Fruit fly (Drosophila melanogaster) whole organism, pupa: Measurements from ENCODE around the gene CG31792.

ENCODE experiments used
- CG10348 ChIP-seq: fragments of 200-800 bp; sonication (Bioruptor generic); IDR thresholded peaks from 2 replicates; pipeline ENCODE4 v1.3.6; 2022; ENCODE audit warnings: missing biosample characterization, missing genetic modification characterization
- CG12605 ChIP-seq: fragments of 200-800 bp; sonication (Bioruptor generic); IDR thresholded peaks from 2 replicates; pipeline ENCODE4 v1.3.6; 2022; ENCODE audit warnings: missing biosample characterization, missing genetic modification characterization
- CG13204 ChIP-seq: fragments of 200-800 bp; sonication (Bioruptor generic); optimal IDR thresholded peaks from 2 replicates; lab custom pipeline; 2018; ENCODE audit warnings: missing biosample characterization, mild to moderate bottlenecking, missing genetic modification characterization, moderate library complexity
- CG14655 ChIP-seq: fragments of 200-800 bp; sonication (Bioruptor generic); optimal IDR thresholded peaks from 3 replicates; lab custom pipeline; 2017; ENCODE audit warnings: mild to moderate bottlenecking, missing biosample characterization, missing genetic modification reagents, missing genetic modification characterization
- CG15710 ChIP-seq: fragments of 200-800 bp; sonication (Bioruptor generic); optimal IDR thresholded peaks from 2 replicates; lab custom pipeline; 2018; ENCODE audit warnings: missing biosample characterization, mild to moderate bottlenecking, missing genetic modification characterization, moderate library complexity
- CG17806 ChIP-seq: fragments of 200-800 bp; sonication (Bioruptor generic); optimal IDR thresholded peaks from 2 replicates; lab custom pipeline; 2018; ENCODE audit warnings: missing biosample characterization, mild to moderate bottlenecking, missing genetic modification characterization, moderate library complexity
- CG32121 ChIP-seq: fragments of 200-800 bp; sonication (Bioruptor generic); IDR thresholded peaks from 2 replicates; pipeline ENCODE4 v1.3.6; 2022; ENCODE audit warnings: missing biosample characterization, missing genetic modification characterization
- CG34367 ChIP-seq: fragments of 200-800 bp; sonication (Bioruptor generic); optimal IDR thresholded peaks from 2 replicates; lab custom pipeline; 2018; ENCODE audit warnings: missing biosample characterization, mild to moderate bottlenecking, missing genetic modification characterization
- CG4496 ChIP-seq: fragments of 200-800 bp; sonication (Bioruptor generic); IDR thresholded peaks from 3 replicates; pipeline ENCODE4 v1.3.6; 2022; ENCODE audit warnings: missing biosample characterization, missing genetic modification characterization
- CG8159 ChIP-seq: fragments of 200-800 bp; sonication (Bioruptor generic); optimal IDR thresholded peaks from 3 replicates; lab custom pipeline; 2018; ENCODE audit warnings: missing biosample characterization, mild to moderate bottlenecking, missing genetic modification characterization, moderate library complexity
- CG8301 ChIP-seq: fragments of 200-800 bp; sonication (Bioruptor generic); optimal IDR thresholded peaks from 2 replicates; lab custom pipeline; 2018; ENCODE audit warnings: missing biosample characterization, mild to moderate bottlenecking, missing genetic modification characterization
- CG9948 ChIP-seq: fragments of 200-800 bp; sonication (Bioruptor generic); optimal IDR thresholded peaks from 2 replicates; lab custom pipeline; 2018; ENCODE audit warnings: missing biosample characterization, mild to moderate bottlenecking, missing genetic modification characterization, moderate library complexity
- D1 ChIP-seq: fragments of 200-800 bp; sonication (Bioruptor generic); optimal IDR thresholded peaks from 2 replicates; lab custom pipeline; 2018; ENCODE audit warnings: missing biosample characterization, mild to moderate bottlenecking, missing genetic modification characterization, moderate library complexity
- EcR ChIP-seq: fragments of 200-800 bp; sonication (Bioruptor generic); optimal IDR thresholded peaks from 3 replicates; lab custom pipeline; 2019; ENCODE audit warnings: missing biosample characterization, missing genetic modification characterization, mild to moderate bottlenecking, moderate library complexity, missing genetic modification reagents
- Ets98B ChIP-seq: fragments of 200-800 bp; sonication (Bioruptor generic); IDR thresholded peaks from 2 replicates; pipeline ENCODE4 v1.3.6; 2022; ENCODE audit warnings: missing biosample characterization, missing genetic modification characterization
- Pif1A ChIP-seq: fragments of 200-800 bp; sonication (Bioruptor generic); optimal IDR thresholded peaks from 3 replicates; lab custom pipeline; 2016; ENCODE audit warnings: missing biosample characterization, missing genetic modification characterization
- Pif1B ChIP-seq: fragments of 200-800 bp; sonication (Bioruptor generic); optimal IDR thresholded peaks from 3 replicates; lab custom pipeline; 2016; ENCODE audit warnings: missing biosample characterization, missing genetic modification characterization
- Snoo ChIP-seq: fragments of 200-800 bp; sonication (Bioruptor generic); optimal IDR thresholded peaks from 3 replicates; lab custom pipeline; 2017; ENCODE audit warnings: missing biosample characterization, mild to moderate bottlenecking, missing genetic modification characterization, inconsistent platforms
- fd96Ca ChIP-seq: fragments of 200-800 bp; sonication (Bioruptor generic); IDR thresholded peaks from 3 replicates; pipeline ENCODE4 v1.3.6; 2022; ENCODE audit warnings: missing biosample characterization, missing genetic modification characterization
- gl ChIP-seq: fragments of 200-800 bp; sonication (Bioruptor generic); optimal IDR thresholded peaks from 2 replicates; lab custom pipeline; 2018; ENCODE audit warnings: missing biosample characterization, mild to moderate bottlenecking, missing genetic modification characterization
- rn ChIP-seq: fragments of 200-800 bp; sonication (Bioruptor generic); IDR thresholded peaks from 2 replicates; pipeline ENCODE4 v1.3.6; 2022; ENCODE audit warnings: missing biosample characterization, missing genetic modification characterization

The CG31792 gene

DNA sequence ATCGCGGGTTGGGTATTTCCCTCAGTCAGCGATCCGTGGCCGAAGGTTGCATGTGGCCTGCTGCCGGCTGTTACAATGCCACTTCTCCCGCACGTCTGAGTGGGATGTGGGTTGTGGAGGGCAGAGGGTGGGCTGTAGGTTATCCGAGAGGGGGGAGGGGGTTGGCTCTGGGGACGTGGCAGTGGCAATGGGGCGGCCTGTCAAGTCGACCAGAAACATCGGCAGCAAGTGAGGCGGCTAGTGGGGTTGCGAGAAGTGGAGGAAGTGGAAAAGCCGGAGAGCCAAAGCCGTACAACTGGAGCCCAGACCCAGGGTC lies 27.5 kb downstream of the CG31792 start:
- no peak for TF ChIP-seq EcR (GFP tag; lab: Kevin White, UChicago)
- TF ChIP-seq CG34367 (tag; lab: Kevin White, UChicago) = no peak
- TF ChIP-seq Ets98B (GFP tag; lab: Robert Waterston, UW) = no peak
- no peak for TF ChIP-seq CG8159 (tag; lab: Kevin White, UChicago)
- no peak for TF ChIP-seq CG14655 (GFP tag; lab: Kevin White, UChicago)
- TF ChIP-seq Pif1B (GFP tag; lab: Kevin White, UChicago) = no peak
- no peak for TF ChIP-seq CG12605 (GFP tag; lab: Robert Waterston, UW)
- no peak for TF ChIP-seq Pif1A (GFP tag; lab: Kevin White, UChicago)
- 0 out of 3 replicates have a peak, but pooled peaks have one; percentile 9 for TF ChIP-seq fd96Ca (GFP tag; lab: Robert Waterston, UW)
- no peak for TF ChIP-seq gl
- peak; percentile 25 for TF ChIP-seq CG13204 (GFP tag; lab: Kevin White, UChicago)
- no peak for TF ChIP-seq CG10348 (GFP tag; lab: Robert Waterston, UW)

DNA sequence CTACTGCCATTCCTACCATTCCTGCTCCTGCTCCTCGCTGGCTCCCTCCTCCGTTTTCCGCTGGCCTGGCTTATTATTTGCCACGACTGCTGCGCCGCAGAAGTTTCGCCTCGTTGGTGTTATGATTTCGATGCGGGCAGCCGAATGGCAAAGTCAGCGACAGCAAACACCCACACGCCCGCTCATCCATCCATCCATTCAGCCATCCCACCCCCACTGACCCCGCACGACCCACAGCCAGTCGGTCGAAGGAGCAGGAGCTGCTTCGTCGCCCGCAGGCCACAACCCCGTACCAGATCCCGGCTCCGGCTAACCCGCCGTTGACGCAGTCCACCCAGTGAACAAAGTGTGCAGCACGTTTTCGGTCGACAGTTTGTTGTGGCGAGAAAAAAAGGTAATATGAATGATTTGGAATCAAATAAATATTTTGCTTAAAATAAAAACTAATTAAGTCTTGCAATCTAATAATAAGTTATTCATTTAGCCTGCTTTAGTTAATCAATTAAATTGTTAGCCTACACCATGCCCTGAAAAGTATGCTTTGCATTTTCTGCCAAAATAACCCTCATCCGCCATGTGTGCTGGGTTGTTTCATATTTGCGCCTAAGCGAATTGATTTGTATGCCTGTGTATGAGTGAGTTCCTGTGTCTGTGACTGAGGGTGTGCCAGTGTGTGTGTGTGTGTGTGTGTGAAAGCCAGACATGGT lies 29.4 kb downstream of the CG31792 start:
- peak; percentile 15 for TF ChIP-seq Pif1B (GFP tag; lab: Kevin White, UChicago)
- TF ChIP-seq CG9948 = peak; percentile 65
- TF ChIP-seq Ets98B (GFP tag; lab: Robert Waterston, UW) = no peak
- TF ChIP-seq CG17806 (tag; lab: Kevin White, UChicago) = peak; percentile 66
- TF ChIP-seq CG34367 (tag; lab: Kevin White, UChicago) = peak; percentile 59
- TF ChIP-seq CG12605 (GFP tag; lab: Robert Waterston, UW) = no peak
- peak; percentile 46 for TF ChIP-seq gl
- peak; percentile 84 for TF ChIP-seq CG8159 (tag; lab: Kevin White, UChicago)
- peak; percentile 55 for TF ChIP-seq CG8301
- TF ChIP-seq CG13204 (GFP tag; lab: Kevin White, UChicago) = peak; percentile 37
- TF ChIP-seq Snoo (tag; lab: Kevin White, UChicago) = peak; percentile 56
- TF ChIP-seq CG4496 (GFP tag; lab: Robert Waterston, UW) = no peak
- TF ChIP-seq CG15710 (tag; lab: Kevin White, UChicago) = peak; percentile 79
- no peak for TF ChIP-seq D1 (tag; lab: Kevin White, UChicago)
- TF ChIP-seq CG14655 (GFP tag; lab: Kevin White, UChicago) = peak; percentile 69
- TF ChIP-seq fd96Ca (GFP tag; lab: Robert Waterston, UW) = no peak
- no peak for TF ChIP-seq CG32121 (GFP tag; lab: Robert Waterston, UW)
- TF ChIP-seq CG10348 (GFP tag; lab: Robert Waterston, UW) = no peak
- no peak for TF ChIP-seq EcR (GFP tag; lab: Kevin White, UChicago)
- peak; percentile 52 for TF ChIP-seq Pif1A (GFP tag; lab: Kevin White, UChicago)
- TF ChIP-seq rn = no peak

DNA sequence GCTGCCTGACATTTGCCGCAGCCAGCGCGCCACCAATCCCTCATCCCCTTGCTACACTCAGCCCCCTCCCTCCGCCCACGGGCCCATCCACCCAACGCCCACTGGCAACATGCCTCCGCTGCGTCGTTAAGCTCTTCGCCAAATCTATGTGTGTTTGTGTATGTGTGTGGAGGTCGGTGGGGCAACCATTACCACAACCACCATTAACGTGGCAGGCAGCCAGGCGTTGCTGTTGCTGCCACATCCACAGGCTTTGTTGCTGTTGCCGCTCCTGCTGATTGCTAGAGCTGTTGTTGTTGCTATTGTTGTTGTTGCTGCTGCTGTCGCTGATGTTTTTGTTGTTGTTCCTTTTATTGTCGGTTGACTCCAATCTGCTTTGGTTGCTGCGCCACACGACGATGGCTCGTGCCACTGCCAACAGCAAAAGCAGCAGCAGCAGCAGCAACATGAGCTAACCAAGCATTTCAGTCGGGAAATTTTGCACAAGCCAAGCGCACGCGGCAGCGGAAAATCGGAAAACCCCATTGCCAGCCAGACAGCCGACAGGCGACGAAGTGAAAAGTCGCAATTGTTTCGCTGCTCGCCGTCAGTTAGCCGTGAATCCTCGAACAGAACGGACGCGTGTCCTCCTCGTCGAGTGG lies 30.1 kb downstream of the CG31792 start, which contains the start of gene Sidpn:
Gene Sidpn, plus strand, starts transcription at position 465 of the 641 bp plus-strand sequence.
- no peak for TF ChIP-seq EcR (GFP tag; lab: Kevin White, UChicago)
- peak; percentile 78 for TF ChIP-seq CG13204 (GFP tag; lab: Kevin White, UChicago)

DNA sequence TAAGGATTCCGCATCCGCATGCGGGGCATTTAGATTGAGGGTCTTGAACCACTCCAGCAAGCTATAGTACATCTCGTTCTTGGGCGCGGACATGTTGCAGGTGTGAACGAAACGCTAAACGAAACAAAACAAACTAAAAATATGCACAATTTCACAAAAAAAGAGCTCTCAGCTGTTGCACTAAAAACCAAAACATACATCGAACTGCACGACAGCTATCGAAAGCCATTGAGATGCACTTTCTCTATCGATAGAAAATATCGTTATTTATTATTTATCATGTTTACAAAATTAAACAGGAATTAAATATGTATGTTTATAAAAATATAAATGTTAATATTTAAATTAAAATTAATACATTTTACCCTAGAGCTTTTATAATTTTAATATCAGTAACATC lies 36.0 kb downstream of the CG31792 start, which contains the start of gene hook:
Gene hook, minus strand, starts transcription at position 211 of the 400 bp plus-strand sequence.
- no peak for TF ChIP-seq CG8301
- TF ChIP-seq Pif1B (GFP tag; lab: Kevin White, UChicago) = no peak
- TF ChIP-seq rn = no peak
- TF ChIP-seq D1 (tag; lab: Kevin White, UChicago) = no peak
- TF ChIP-seq CG15710 (tag; lab: Kevin White, UChicago) = no peak
- no peak for TF ChIP-seq CG10348 (GFP tag; lab: Robert Waterston, UW)
- TF ChIP-seq Pif1A (GFP tag; lab: Kevin White, UChicago) = no peak
- no peak for TF ChIP-seq CG8159 (tag; lab: Kevin White, UChicago)
- TF ChIP-seq CG9948 = no peak
- TF ChIP-seq CG17806 (tag; lab: Kevin White, UChicago) = no peak
- no peak for TF ChIP-seq CG4496 (GFP tag; lab: Robert Waterston, UW)
- TF ChIP-seq fd96Ca (GFP tag; lab: Robert Waterston, UW) = no peak
- TF ChIP-seq CG12605 (GFP tag; lab: Robert Waterston, UW) = no peak
- TF ChIP-seq CG32121 (GFP tag; lab: Robert Waterston, UW) = no peak
- no peak for TF ChIP-seq Snoo (tag; lab: Kevin White, UChicago)
- TF ChIP-seq CG34367 (tag; lab: Kevin White, UChicago) = no peak
- no peak for TF ChIP-seq EcR (GFP tag; lab: Kevin White, UChicago)
- no peak for TF ChIP-seq gl
- no peak for TF ChIP-seq CG13204 (GFP tag; lab: Kevin White, UChicago)

DNA sequence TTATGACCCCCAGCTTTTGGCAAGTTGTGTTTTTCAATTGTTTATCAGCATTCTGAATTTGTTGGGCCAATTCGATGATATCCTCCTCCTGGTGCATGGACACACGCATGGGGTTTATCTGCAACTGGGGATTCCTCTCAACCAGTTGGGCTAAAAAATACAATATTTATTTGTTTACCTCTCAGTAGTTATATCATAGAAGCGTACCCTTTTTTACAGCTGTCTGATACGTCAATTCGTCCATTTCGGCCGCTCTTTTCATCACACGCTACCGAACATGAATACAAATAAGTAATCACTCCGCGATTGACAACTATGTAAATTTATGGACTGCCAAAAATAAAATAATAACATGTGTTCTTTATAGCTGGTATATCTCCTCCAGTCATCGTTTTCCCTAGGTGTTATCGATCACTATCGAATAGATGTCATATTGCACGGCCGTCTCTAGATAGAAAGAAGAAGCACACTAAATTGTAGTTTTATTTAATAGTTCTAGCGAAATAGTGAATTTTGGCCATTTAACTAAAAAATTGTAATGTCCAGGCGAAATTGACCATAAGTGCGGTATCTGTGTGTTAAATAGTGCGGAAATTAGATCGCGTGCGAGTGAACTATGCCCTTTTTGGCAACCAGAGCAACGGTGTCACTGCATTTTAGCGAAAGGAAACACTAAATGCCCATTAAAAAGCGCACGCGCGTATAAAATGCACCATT lies 37.1 kb downstream of the CG31792 start, which contains the start of the genes mib2 and CG31800:
Gene mib2, plus strand, starts transcription at position 232 of the 717 bp plus-strand sequence.
Gene CG31800, minus strand, starts transcription at position 364 of the 717 bp plus-strand sequence.
- TF ChIP-seq CG8301 (no peak), Pif1B (GFP tag; lab: Kevin White, UChicago) (no peak), CG10348 (GFP tag; lab: Robert Waterston, UW) (no peak), CG4496 (GFP tag; lab: Robert Waterston, UW) (no peak), Pif1A (GFP tag; lab: Kevin White, UChicago) (no peak), CG14655 (GFP tag; lab: Kevin White, UChicago) (no peak), fd96Ca (GFP tag; lab: Robert Waterston, UW) (no peak)
